Worm (Caenorhabditis elegans) whole organism, L1 larva: ENCODE measurements around the gene pals-24.

Experiments used
- C16A3.4 ChIP-seq: fragments of 150-350 bp; optimal IDR thresholded peaks from 2 replicates; lab custom pipeline; 2014; ENCODE audit warnings: missing biosample characterization, missing genetic modification characterization
- alr-1 ChIP-seq: fragments of 200-800 bp; sonication (Bioruptor generic); optimal IDR thresholded peaks from 2 replicates; lab custom pipeline; 2018; ENCODE audit warnings: borderline replicate concordance, mild to moderate bottlenecking, missing genetic modification characterization, missing compliant biosample characterization
- ama-1 ChIP-seq: fragments of 150-350 bp; optimal IDR thresholded peaks from 2 replicates; lab custom pipeline; 2014
- blmp-1 ChIP-seq: fragments of 150-350 bp; optimal IDR thresholded peaks from 2 replicates; lab custom pipeline; 2014; ENCODE audit warnings: missing biosample characterization, missing genetic modification characterization
- ceh-63 ChIP-seq: fragments of 200-800 bp; sonication (Bioruptor generic); optimal IDR thresholded peaks from 2 replicates; lab custom pipeline; 2018; ENCODE audit warnings: mild to moderate bottlenecking, missing genetic modification characterization, missing compliant biosample characterization
- ceh-8 ChIP-seq: fragments of 200-800 bp; sonication (Bioruptor generic); optimal IDR thresholded peaks from 2 replicates; lab custom pipeline; 2018; ENCODE audit warnings: mild to moderate bottlenecking, missing genetic modification characterization, moderate library complexity, missing compliant biosample characterization
- ceh-82 ChIP-seq, 3 experiments: fragments of 150-350 bp in 1 of 3; sonication (generic microtip) in 2 of 3; optimal IDR thresholded peaks; 2 replicates each; lab custom pipeline; 2014 to 2017; ENCODE audit warnings: missing biosample characterization in 3 of 3, missing genetic modification characterization in 3 of 3
- ceh-90 ChIP-seq: sonication (generic microtip); optimal IDR thresholded peaks from 2 replicates; lab custom pipeline; 2016; ENCODE audit warnings: missing genetic modification characterization, missing compliant biosample characterization
- dsc-1 ChIP-seq: sonication (generic microtip); optimal IDR thresholded peaks from 2 replicates; lab custom pipeline; 2016; ENCODE audit warnings: mild to moderate bottlenecking, missing genetic modification characterization, missing compliant biosample characterization
- efl-1 ChIP-seq, 4 experiments: fragments of 150-350 bp; optimal IDR thresholded peaks in 3 of 4; peaks in 1 of 4; 1 replicate in 1 of 4; 2 replicates in 3 of 4; lab custom pipeline; 2014; ENCODE audit warnings: missing biosample characterization in 2 of 4, missing genetic modification characterization in 2 of 4, missing genetic modification reagents in 2 of 4
- elt-2 ChIP-seq: sonication (generic microtip); optimal IDR thresholded peaks from 2 replicates; lab custom pipeline; 2016; ENCODE audit warnings: missing genetic modification characterization, mild to moderate bottlenecking, inconsistent platforms, missing compliant biosample characterization, missing genetic modification reagents
- fkh-10 ChIP-seq: sonication (generic microtip); optimal IDR thresholded peaks from 2 replicates; lab custom pipeline; 2017; ENCODE audit warnings: missing biosample characterization, missing genetic modification reagents, missing genetic modification characterization
- fkh-4 ChIP-seq: sonication (generic microtip); optimal IDR thresholded peaks from 2 replicates; lab custom pipeline; 2016; ENCODE audit warnings: missing compliant biosample characterization, missing genetic modification characterization, borderline replicate concordance
- fos-1 ChIP-seq: fragments of 150-350 bp; optimal IDR thresholded peaks from 2 replicates; lab custom pipeline; 2014; ENCODE audit warnings: missing biosample characterization, missing genetic modification characterization
- grh-1 ChIP-seq: fragments of 200-800 bp; sonication (Bioruptor generic); IDR thresholded peaks from 2 replicates; pipeline ENCODE4 v1.3.6; 2022; ENCODE audit warnings: missing genetic modification reagents, missing genetic modification characterization, missing compliant biosample characterization
- hlh-17 ChIP-seq: fragments of 200-800 bp; sonication (Bioruptor generic); optimal IDR thresholded peaks from 2 replicates; lab custom pipeline; 2018; ENCODE audit warnings: missing genetic modification characterization, mild to moderate bottlenecking, missing compliant biosample characterization, moderate library complexity, borderline replicate concordance
- hlh-4 ChIP-seq: sonication (generic microtip); optimal IDR thresholded peaks from 2 replicates; lab custom pipeline; 2016; ENCODE audit warnings: mild to moderate bottlenecking, missing genetic modification characterization, missing compliant biosample characterization
- irx-1 ChIP-seq: sonication (generic microtip); optimal IDR thresholded peaks from 2 replicates; lab custom pipeline; 2016; ENCODE audit warnings: missing genetic modification characterization, missing compliant biosample characterization
- lsy-2 ChIP-seq, 2 experiments: fragments of 150-350 bp; optimal IDR thresholded peaks; 2 replicates each; lab custom pipeline; 2014; ENCODE audit warnings: missing biosample characterization in 2 of 2, missing genetic modification characterization in 2 of 2
- mab-9 ChIP-seq: fragments of 200-800 bp; sonication (Bioruptor generic); IDR thresholded peaks from 2 replicates; pipeline ENCODE4 v1.3.6; 2022; ENCODE audit warnings: missing genetic modification reagents, missing genetic modification characterization, missing compliant biosample characterization
- mdl-1 ChIP-seq, 2 experiments: fragments of 150-350 bp; optimal IDR thresholded peaks; 2 replicates each; lab custom pipeline; 2014 to 2017; ENCODE audit warnings: missing biosample characterization in 2 of 2, missing genetic modification characterization in 2 of 2, inconsistent platforms in 1 of 2
- mep-1 ChIP-seq: fragments of 150-350 bp; optimal IDR thresholded peaks from 2 replicates; lab custom pipeline; 2014; ENCODE audit warnings: missing biosample characterization, missing genetic modification characterization
- nhr-19 ChIP-seq: fragments of 200-800 bp; sonication (Bioruptor generic); conservative IDR thresholded peaks from 2 replicates; pipeline ENCODE4 v1.3.6; 2022; ENCODE audit warnings: missing genetic modification characterization, missing compliant biosample characterization
- nhr-237 ChIP-seq: fragments of 150-350 bp; optimal IDR thresholded peaks from 2 replicates; lab custom pipeline; 2014; ENCODE audit warnings: missing biosample characterization, missing genetic modification characterization
- nhr-28 ChIP-seq: fragments of 150-350 bp; optimal IDR thresholded peaks from 2 replicates; lab custom pipeline; 2014; ENCODE audit warnings: missing biosample characterization, missing genetic modification characterization
- nhr-71 ChIP-seq: sonication (generic microtip); optimal IDR thresholded peaks from 2 replicates; lab custom pipeline; 2016; ENCODE audit warnings: mild to moderate bottlenecking, missing genetic modification characterization, moderate library complexity, missing compliant biosample characterization
- nhr-84 ChIP-seq: sonication (generic microtip); optimal IDR thresholded peaks from 2 replicates; lab custom pipeline; 2017; ENCODE audit warnings: missing biosample characterization, missing genetic modification characterization
- nhr-85 ChIP-seq: sonication (generic microtip); peaks from one replicate; lab custom pipeline; 2016; ENCODE audit warnings: missing genetic modification characterization, inconsistent platforms, missing compliant biosample characterization
- pax-3 ChIP-seq: fragments of 200-800 bp; sonication (Bioruptor generic); optimal IDR thresholded peaks from 2 replicates; lab custom pipeline; 2018; ENCODE audit warnings: mild to moderate bottlenecking, missing genetic modification characterization, moderate library complexity, missing compliant biosample characterization
- pqm-1 ChIP-seq: sonication (generic microtip); optimal IDR thresholded peaks from 3 replicates; lab custom pipeline; 2017; ENCODE audit warnings: missing biosample characterization, missing genetic modification characterization
- rnt-1 ChIP-seq: sonication (generic microtip); optimal IDR thresholded peaks from 2 replicates; lab custom pipeline; 2016; ENCODE audit warnings: mild to moderate bottlenecking, missing genetic modification characterization, moderate library complexity, missing compliant biosample characterization
- snpc-4 ChIP-seq: fragments of 150-350 bp; optimal IDR thresholded peaks from 2 replicates; lab custom pipeline; 2014; ENCODE audit warnings: missing biosample characterization, missing genetic modification characterization
- swsn-7 ChIP-seq: sonication (generic microtip); optimal IDR thresholded peaks from 2 replicates; lab custom pipeline; 2016; ENCODE audit warnings: missing genetic modification characterization, missing compliant biosample characterization
- tbx-2 ChIP-seq: sonication (generic microtip); optimal IDR thresholded peaks from 2 replicates; lab custom pipeline; 2016; ENCODE audit warnings: missing genetic modification characterization, missing compliant biosample characterization
- tlp-1 ChIP-seq: fragments of 150-350 bp; optimal IDR thresholded peaks from 2 replicates; lab custom pipeline; 2014; ENCODE audit warnings: missing biosample characterization, missing genetic modification characterization
- unc-62 ChIP-seq: fragments of 150-350 bp; optimal IDR thresholded peaks from 2 replicates; lab custom pipeline; 2014; ENCODE audit warnings: missing biosample characterization, missing genetic modification reagents, missing genetic modification characterization
- ztf-4 ChIP-seq: fragments of 150-350 bp; optimal IDR thresholded peaks from 2 replicates; lab custom pipeline; 2014; ENCODE audit warnings: missing biosample characterization, missing genetic modification characterization

Gene pals-24

ce11 chrIII:145078-145477, 24.8 kb downstream of the pals-24 start, which contains the start of the genes T17A3.12 and fbxb-83:
Gene T17A3.12 (minus strand): TSS chrIII:145178.
Gene fbxb-83 (minus strand): TSS chrIII:145211.
- no peak for TF ChIP-seq tlp-1
- no peak for TF ChIP-seq alr-1 (tag; lab: Kevin White, UChicago)
- TF ChIP-seq ceh-63 (GFP tag; lab: Kevin White, UChicago): no peak
- TF ChIP-seq snpc-4: no peak
- TF ChIP-seq pqm-1 (tag; lab: Kevin White, UChicago): no peak
- TF ChIP-seq fos-1 (tag; lab: Kevin White, UChicago): no peak
- no peak for TF ChIP-seq hlh-17 (GFP tag; lab: Kevin White, UChicago)
- TF ChIP-seq nhr-85: no peak
- TF ChIP-seq fkh-4 (tag; lab: Kevin White, UChicago): no peak
- TF ChIP-seq pax-3 (tag; lab: Kevin White, UChicago): no peak
- TF ChIP-seq unc-62 (GFP tag; lab: Kevin White, UChicago): no peak
- TF ChIP-seq dsc-1 (tag; lab: Kevin White, UChicago): no peak
- no peak for TF ChIP-seq mep-1 (tag; lab: Kevin White, UChicago)
- no peak for TF ChIP-seq swsn-7 (tag; lab: Kevin White, UChicago)
- TF ChIP-seq nhr-19: no peak
- no peak for TF ChIP-seq hlh-4 (tag; lab: Kevin White, UChicago)
- TF ChIP-seq nhr-28 (tag; lab: Kevin White, UChicago): no peak
- TF ChIP-seq rnt-1 (tag; lab: Kevin White, UChicago): no peak

DNA sequence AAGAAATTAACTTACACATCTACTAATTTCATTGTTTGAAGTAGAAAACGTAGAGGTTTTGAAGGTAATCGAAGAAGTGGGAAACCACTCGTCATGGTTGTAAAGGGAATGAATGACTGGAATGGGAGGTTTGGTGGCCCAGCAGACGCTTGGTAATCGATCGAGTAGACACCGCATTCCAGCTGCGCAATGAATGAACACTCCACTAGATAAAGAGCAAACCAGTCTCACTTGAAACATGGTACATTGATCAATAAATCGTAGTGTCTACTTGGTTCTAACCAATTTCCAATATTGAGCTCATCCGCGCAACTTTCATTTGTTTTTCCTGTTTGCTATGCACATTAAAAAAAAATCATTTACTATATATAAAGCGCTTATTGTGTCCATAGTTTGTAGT, 26.1 kb downstream of the pals-24 start, which contains the start of gene fbxb-84:
Gene fbxb-84 (minus strand): TSS at position 101 of the 400 bp plus-strand sequence.
- TF ChIP-seq ceh-90 (tag; lab: Kevin White, UChicago) (no peak), hlh-17 (GFP tag; lab: Kevin White, UChicago) (no peak), ztf-4 (tag; lab: Kevin White, UChicago) (no peak), ceh-8 (no peak), fkh-10 (GFP tag; lab: Kevin White, UChicago) (no peak), nhr-71 (tag; lab: Kevin White, UChicago) (no peak), fkh-4 (tag; lab: Kevin White, UChicago) (no peak), blmp-1 (tag; lab: Kevin White, UChicago) (no peak), tbx-2 (tag; lab: Kevin White, UChicago) (no peak), grh-1 (no peak), C16A3.4 (tag; lab: Kevin White, UChicago) (no peak), hlh-4 (tag; lab: Kevin White, UChicago) (no peak), ceh-82 (tag; optimal IDR thresholded peaks at IDR 0.05; lab: Kevin White, UChicago) (no peak), nhr-237 (tag; lab: Kevin White, UChicago) (no peak), irx-1 (tag; lab: Kevin White, UChicago) (no peak), ama-1 (lab: Kevin White, UChicago) (no peak), mdl-1 (tag; optimal IDR thresholded peaks at IDR 0.05; lab: Kevin White, UChicago) (no peak)
- TF ChIP-seq, all 84 proteins: peak for 0

DNA sequence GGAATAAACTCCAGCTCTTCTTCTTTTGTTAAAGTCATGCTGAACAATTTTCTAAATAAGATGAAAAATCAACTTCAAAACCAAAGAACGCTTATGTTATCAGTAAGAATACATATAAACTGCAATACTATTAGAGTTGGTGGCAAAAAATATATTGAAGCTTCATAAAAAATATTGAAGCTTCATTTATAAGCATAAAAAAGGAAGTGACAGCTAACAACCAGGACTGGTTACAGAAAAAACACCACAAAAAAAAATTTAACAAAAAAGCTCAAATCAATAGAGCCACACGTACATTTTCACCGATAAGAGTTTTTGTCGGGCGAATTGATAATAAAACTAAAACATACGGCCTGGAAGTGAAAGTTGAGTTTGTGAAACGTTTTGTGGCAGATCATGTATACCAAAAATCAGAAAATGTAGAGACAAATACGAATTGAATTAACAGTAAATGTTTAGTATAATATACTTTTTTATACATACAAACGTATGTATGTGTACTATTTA, 27.4 kb downstream of the pals-24 start, which contains the start of gene sqst-5:
Gene sqst-5 (minus strand): TSS at position 51 of the 507 bp plus-strand sequence.
- TF ChIP-seq elt-2 (tag; lab: Kevin White, UChicago) (peak; percentile 36), pax-3 (tag; lab: Kevin White, UChicago) (no peak)

DNA sequence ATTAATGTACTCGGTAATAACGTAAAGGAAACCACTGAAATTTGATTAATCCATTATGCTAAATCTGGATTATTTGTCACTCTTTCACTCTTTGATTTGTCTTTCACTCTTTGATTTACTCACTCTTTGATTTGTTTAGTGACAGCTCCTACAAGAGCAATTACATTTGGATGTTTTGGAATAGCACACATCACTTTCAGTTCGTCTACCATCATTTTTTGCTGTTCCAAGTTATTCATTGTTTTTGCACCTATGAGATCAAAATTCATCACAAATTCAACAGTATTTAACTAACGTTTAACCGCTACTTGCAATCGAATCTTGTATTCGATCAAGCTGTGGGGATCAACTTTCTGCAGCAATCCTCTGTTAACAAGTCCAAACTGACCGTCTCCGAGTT, 28.9 kb downstream of the pals-24 start:
- TF ChIP-seq mab-9 (GFP tag; lab: Robert Waterston, UW) (no peak), mep-1 (tag; lab: Kevin White, UChicago) (no peak), lsy-2 (tag; optimal IDR thresholded peaks at IDR 0.05; lab: Kevin White, UChicago) (no peak), efl-1 (optimal IDR thresholded peaks at IDR 0.05; lab: Kevin White, UChicago) (no peak), efl-1 (GFP tag; optimal IDR thresholded peaks at IDR 0.05 in 1 of 2; lab: Kevin White, UChicago) (peak in 1 of 2 experiments; percentile 69), nhr-84 (tag; lab: Kevin White, UChicago) (no peak)
- TF ChIP-seq, all 84 proteins: peak for 1
